Fruit fly (Drosophila melanogaster) whole organism, prepupa: ENCODE data around the gene CG42714.

Source experiments
- CG6163 ChIP-seq: fragments of 200-800 bp; sonication (Bioruptor generic); IDR thresholded peaks from 3 replicates; pipeline ENCODE4 v1.3.6; 2022; ENCODE audit warnings: missing biosample characterization, missing genetic modification characterization
- CG6276 ChIP-seq: fragments of 200-800 bp; sonication (Bioruptor generic); optimal IDR thresholded peaks from 2 replicates; lab custom pipeline; 2017; ENCODE audit warnings: missing biosample characterization, mild to moderate bottlenecking, missing genetic modification characterization
- CG6808 ChIP-seq: fragments of 200-800 bp; sonication (Bioruptor generic); optimal IDR thresholded peaks from 3 replicates; lab custom pipeline; 2017; ENCODE audit warnings: missing biosample characterization, missing genetic modification characterization, mild to moderate bottlenecking, moderate library complexity, missing genetic modification reagents
- CG7368 ChIP-seq: fragments of 200-800 bp; sonication (Bioruptor generic); optimal IDR thresholded peaks from 3 replicates; lab custom pipeline; 2016; ENCODE audit warnings: missing biosample characterization, missing genetic modification characterization
- Gug ChIP-seq: fragments of 200-800 bp; sonication (Bioruptor generic); IDR thresholded peaks from 2 replicates; pipeline ENCODE4 v1.3.6; 2022; ENCODE audit warnings: missing biosample characterization, missing genetic modification characterization
- Hr38 ChIP-seq: sonication (Bioruptor generic); optimal IDR thresholded peaks from 2 replicates; lab custom pipeline; 2016; ENCODE audit warnings: missing biosample characterization, missing genetic modification characterization
- Lpt ChIP-seq: fragments of 200-800 bp; sonication (Bioruptor generic); optimal IDR thresholded peaks from 3 replicates; lab custom pipeline; 2016; ENCODE audit warnings: missing biosample characterization, missing genetic modification characterization
- Sox102F ChIP-seq: fragments of 200-800 bp; sonication (Bioruptor generic); optimal IDR thresholded peaks from 2 replicates; lab custom pipeline; 2016; ENCODE audit warnings: missing biosample characterization, mild to moderate bottlenecking, missing genetic modification characterization
- Sox15 ChIP-seq: fragments of 200-800 bp; sonication (Bioruptor generic); optimal IDR thresholded peaks from 3 replicates; lab custom pipeline; 2016; ENCODE audit warnings: missing biosample characterization, missing genetic modification characterization
- fd59A ChIP-seq: fragments of 200-800 bp; sonication (Bioruptor generic); optimal IDR thresholded peaks from 2 replicates; lab custom pipeline; 2017; ENCODE audit warnings: missing biosample characterization, mild to moderate bottlenecking, missing genetic modification characterization, missing genetic modification reagents
- net ChIP-seq: fragments of 200-800 bp; sonication (Bioruptor generic); optimal IDR thresholded peaks from 3 replicates; lab custom pipeline; 2016; ENCODE audit warnings: missing biosample characterization, missing genetic modification characterization

- TF ChIP-seq Lpt (GFP tag; lab: Kevin White, UChicago), result peak; percentile 10
- TF ChIP-seq CG6808, result no peak
- no peak for TF ChIP-seq CG6276 (GFP tag; lab: Kevin White, UChicago)
- TF ChIP-seq CG7368 (GFP tag; lab: Kevin White, UChicago), result no peak
- no peak for TF ChIP-seq Hr38 (GFP tag; lab: Kevin White, UChicago)
- no peak for TF ChIP-seq net (GFP tag; lab: Kevin White, UChicago)
- TF ChIP-seq Sox15, result peak; percentile 20
- TF ChIP-seq Sox102F (GFP tag; lab: Kevin White, UChicago), result no peak
- TF ChIP-seq CG6163, result peak; percentile 66
- TF ChIP-seq Gug (GFP tag; lab: Robert Waterston, UW), result peak; percentile 42
- peak; percentile 1 for TF ChIP-seq fd59A (GFP tag; lab: Kevin White, UChicago)
Measured at dm6 chr3L:6188995-6189927, 44.6 kb downstream of the CG42714 start, which contains the start of the genes D19A and CG7386.
